Fruit fly (Drosophila melanogaster) whole organism, embryonic: ENCODE data around the gene Sirt4.

Source experiments
- Abd-B ChIP-seq: fragments of 200-800 bp; sonication (Bioruptor generic); optimal IDR thresholded peaks from 2 replicates; lab custom pipeline; 2018; ENCODE audit warnings: missing biosample characterization, mild to moderate bottlenecking, missing genetic modification characterization, moderate library complexity
- CG12071 ChIP-seq: fragments of 200-800 bp; sonication (Bioruptor generic); optimal IDR thresholded peaks from 3 replicates; lab custom pipeline; 2018; ENCODE audit warnings: missing biosample characterization, mild to moderate bottlenecking, missing genetic modification characterization
- CG12236 ChIP-seq: fragments of 200-800 bp; sonication (Bioruptor generic); optimal IDR thresholded peaks from 2 replicates; lab custom pipeline; 2016; ENCODE audit warnings: missing biosample characterization, missing genetic modification characterization
- CG15073 ChIP-seq: fragments of 200-800 bp; sonication (Bioruptor generic); optimal IDR thresholded peaks from 2 replicates; lab custom pipeline; 2016; ENCODE audit warnings: missing biosample characterization, missing genetic modification characterization
- CG15514 ChIP-seq: fragments of 200-800 bp; sonication (Bioruptor generic); optimal IDR thresholded peaks from 3 replicates; lab custom pipeline; 2017; ENCODE audit warnings: missing biosample characterization, missing genetic modification characterization, mild to moderate bottlenecking, moderate library complexity, missing genetic modification reagents
- CG17361 ChIP-seq: fragments of 200-800 bp; sonication (Bioruptor generic); IDR thresholded peaks from 3 replicates; pipeline ENCODE4 v1.3.6; 2022; ENCODE audit warnings: missing biosample characterization, missing genetic modification characterization
- CG18599 ChIP-seq: fragments of 200-800 bp; sonication (Bioruptor generic); optimal IDR thresholded peaks from 3 replicates; lab custom pipeline; 2017; ENCODE audit warnings: missing biosample characterization, missing genetic modification characterization, mild to moderate bottlenecking, moderate library complexity, missing genetic modification reagents
- CG18764 ChIP-seq: fragments of 200-800 bp; sonication (Bioruptor generic); optimal IDR thresholded peaks from 3 replicates; lab custom pipeline; 2016; ENCODE audit warnings: missing biosample characterization, missing genetic modification characterization
- CG30403 ChIP-seq: fragments of 200-800 bp; sonication (Bioruptor generic); optimal IDR thresholded peaks from 3 replicates; lab custom pipeline; 2016; ENCODE audit warnings: missing biosample characterization, missing genetic modification characterization
- CG3065 ChIP-seq: fragments of 200-800 bp; sonication (Bioruptor generic); optimal IDR thresholded peaks from 2 replicates; lab custom pipeline; 2016; ENCODE audit warnings: missing biosample characterization, missing genetic modification characterization
- CG31224 ChIP-seq: fragments of 200-800 bp; sonication (Bioruptor generic); IDR thresholded peaks from 2 replicates; pipeline ENCODE4 v1.3.6; 2022; ENCODE audit warnings: missing biosample characterization, missing genetic modification characterization
- CG32772 ChIP-seq: fragments of 200-800 bp; sonication (Bioruptor generic); IDR thresholded peaks from 2 replicates; pipeline ENCODE4 v1.3.6; 2022; ENCODE audit warnings: missing biosample characterization, missing genetic modification characterization
- CG33213 ChIP-seq: fragments of 200-800 bp; sonication (Bioruptor generic); optimal IDR thresholded peaks from 3 replicates; lab custom pipeline; 2016; ENCODE audit warnings: missing biosample characterization, missing genetic modification characterization
- CG3995 ChIP-seq: fragments of 200-800 bp; sonication (Bioruptor generic); optimal IDR thresholded peaks from 3 replicates; lab custom pipeline; 2016; ENCODE audit warnings: missing biosample characterization, missing genetic modification characterization
- CG43689 ChIP-seq: fragments of 200-800 bp; sonication (Bioruptor generic); IDR thresholded peaks from 2 replicates; pipeline ENCODE4 v1.3.6; 2022; ENCODE audit warnings: missing biosample characterization, missing genetic modification characterization
- CG7372 ChIP-seq: fragments of 200-800 bp; sonication (Bioruptor generic); IDR thresholded peaks from 2 replicates; pipeline ENCODE4 v1.3.6; 2022; ENCODE audit warnings: missing biosample characterization, missing genetic modification characterization
- CG8290 ChIP-seq, 3 experiments: fragments of 200-800 bp; sonication (Bioruptor generic); optimal IDR thresholded peaks; 2 replicates each; lab custom pipeline; 2016 to 2019; ENCODE audit warnings: missing biosample characterization in 3 of 3, missing genetic modification characterization in 3 of 3, mild to moderate bottlenecking in 2 of 3, moderate library complexity in 1 of 3
- CG8478 ChIP-seq: fragments of >200 bp; optimal IDR thresholded peaks from 2 replicates; lab custom pipeline; 2018
- CG9932 ChIP-seq: fragments of 200-800 bp; sonication (Bioruptor generic); IDR thresholded peaks from 2 replicates; pipeline ENCODE4 v1.3.6; 2022; ENCODE audit warnings: missing biosample characterization, missing genetic modification characterization
- Dbx ChIP-seq: fragments of 200-800 bp; sonication (Bioruptor generic); IDR thresholded peaks from 3 replicates; pipeline ENCODE4 v1.3.6; 2022; ENCODE audit warnings: missing biosample characterization, missing genetic modification characterization
- ERR ChIP-seq: fragments of 200-800 bp; sonication (Bioruptor generic); optimal IDR thresholded peaks from 2 replicates; lab custom pipeline; 2016; ENCODE audit warnings: missing biosample characterization, missing genetic modification characterization
- Elba2 ChIP-seq: fragments of 200-800 bp; sonication (Bioruptor generic); optimal IDR thresholded peaks from 3 replicates; lab custom pipeline; 2016; ENCODE audit warnings: missing biosample characterization, missing genetic modification characterization
- Fer3 ChIP-seq: fragments of 200-800 bp; sonication (Bioruptor generic); optimal IDR thresholded peaks from 2 replicates; lab custom pipeline; 2018; ENCODE audit warnings: missing biosample characterization, mild to moderate bottlenecking, missing genetic modification characterization, moderate library complexity
- Gug ChIP-seq: fragments of 200-800 bp; sonication (Bioruptor generic); IDR thresholded peaks from 4 replicates; pipeline ENCODE4 v1.3.6; 2022; ENCODE audit warnings: missing biosample characterization, missing genetic modification characterization
- HLH3B ChIP-seq: fragments of 200-800 bp; sonication (Bioruptor generic); IDR thresholded peaks from 2 replicates; pipeline ENCODE4 v1.3.6; 2022; ENCODE audit warnings: missing biosample characterization, missing genetic modification characterization
- HLH4C ChIP-seq: fragments of 200-800 bp; sonication (Bioruptor generic); IDR thresholded peaks from 3 replicates; pipeline ENCODE4 v1.3.6; 2022; ENCODE audit warnings: missing biosample characterization, missing genetic modification characterization; ENCODE audit not compliant: partially characterized antibody
- Jarid2 ChIP-seq: fragments of 200-800 bp; sonication (Bioruptor generic); optimal IDR thresholded peaks from 3 replicates; lab custom pipeline; 2017; ENCODE audit warnings: mild to moderate bottlenecking, missing biosample characterization, missing genetic modification reagents, missing genetic modification characterization
- MESR4 ChIP-seq: fragments of 200-800 bp; sonication (Bioruptor generic); optimal IDR thresholded peaks from 2 replicates; lab custom pipeline; 2018; ENCODE audit warnings: missing biosample characterization, mild to moderate bottlenecking, missing genetic modification characterization, moderate library complexity
- Meics ChIP-seq: fragments of 200-800 bp; sonication (Bioruptor generic); optimal IDR thresholded peaks from 2 replicates; lab custom pipeline; 2017; ENCODE audit warnings: missing biosample characterization, mild to moderate bottlenecking, missing genetic modification characterization
- Scr ChIP-seq: fragments of 200-800 bp; sonication (Bioruptor generic); IDR thresholded peaks from 2 replicates; pipeline ENCODE4 v1.3.6; 2022; ENCODE audit warnings: missing biosample characterization, missing genetic modification characterization; ENCODE audit not compliant: partially characterized antibody
- Sox102F ChIP-seq: fragments of 200-800 bp; sonication (Bioruptor generic); optimal IDR thresholded peaks from 2 replicates; lab custom pipeline; 2018; ENCODE audit warnings: missing biosample characterization, mild to moderate bottlenecking, missing genetic modification characterization, moderate library complexity
- Spps ChIP-seq: fragments of 200-800 bp; sonication (Bioruptor generic); optimal IDR thresholded peaks from 2 replicates; lab custom pipeline; 2018; ENCODE audit warnings: missing biosample characterization, mild to moderate bottlenecking, missing genetic modification characterization
- Xrp1 ChIP-seq: fragments of 200-800 bp; sonication (Bioruptor generic); IDR thresholded peaks from 2 replicates; pipeline ENCODE4 v1.3.6; 2022; ENCODE audit warnings: missing biosample characterization, missing genetic modification characterization
- ac ChIP-seq: fragments of 200-800 bp; sonication (Bioruptor generic); optimal IDR thresholded peaks from 3 replicates; lab custom pipeline; 2017; ENCODE audit warnings: missing biosample characterization, mild to moderate bottlenecking, missing genetic modification characterization
- aop ChIP-seq: fragments of 200-800 bp; sonication (Bioruptor generic); IDR thresholded peaks from 2 replicates; pipeline ENCODE4 v1.3.6; 2022; ENCODE audit warnings: missing biosample characterization, missing genetic modification characterization
- bab2 ChIP-seq: fragments of 200-800 bp; sonication (Bioruptor generic); optimal IDR thresholded peaks from 2 replicates; lab custom pipeline; 2016; ENCODE audit warnings: missing biosample characterization, missing genetic modification characterization
- bigmax ChIP-seq: fragments of 200-800 bp; sonication (Bioruptor generic); optimal IDR thresholded peaks from 2 replicates; lab custom pipeline; 2018; ENCODE audit warnings: missing biosample characterization, mild to moderate bottlenecking, missing genetic modification characterization
- btn ChIP-seq: fragments of 200-800 bp; sonication (Bioruptor generic); optimal IDR thresholded peaks from 2 replicates; lab custom pipeline; 2016; ENCODE audit warnings: missing biosample characterization, missing genetic modification characterization
- cas ChIP-seq: fragments of 200-800 bp; sonication (Bioruptor generic); IDR thresholded peaks from 2 replicates; pipeline ENCODE4 v1.3.6; 2022; ENCODE audit warnings: missing biosample characterization, missing genetic modification characterization
- ci ChIP-seq: fragments of 200-800 bp; sonication (Bioruptor generic); IDR thresholded peaks from 3 replicates; pipeline ENCODE4 v1.3.6; 2022; ENCODE audit warnings: missing biosample characterization, missing genetic modification characterization
- crol ChIP-seq: fragments of 200-800 bp; sonication (Bioruptor generic); IDR thresholded peaks from 2 replicates; pipeline ENCODE4 v1.3.6; 2022; ENCODE audit warnings: missing biosample characterization, missing genetic modification characterization
- dimm ChIP-seq: fragments of 200-800 bp; sonication (Bioruptor generic); IDR thresholded peaks from 2 replicates; pipeline ENCODE4 v1.3.6; 2022; ENCODE audit warnings: missing biosample characterization, missing genetic modification characterization
- gem ChIP-seq: fragments of 200-800 bp; sonication (Bioruptor generic); optimal IDR thresholded peaks from 2 replicates; lab custom pipeline; 2019; ENCODE audit warnings: missing biosample characterization, mild to moderate bottlenecking, missing genetic modification characterization, moderate library complexity
- gt ChIP-seq: fragments of 200-800 bp; sonication (Bioruptor generic); IDR thresholded peaks from 2 replicates; pipeline ENCODE4 v1.3.6; 2022; ENCODE audit warnings: missing biosample characterization, missing genetic modification characterization
- klu ChIP-seq: fragments of 200-800 bp; sonication (Bioruptor generic); IDR thresholded peaks from 2 replicates; pipeline ENCODE4 v1.3.6; 2022; ENCODE audit warnings: missing biosample characterization, missing genetic modification characterization
- lola ChIP-seq, 3 experiments: fragments of >200 bp in 2 of 3; fragments of 200-800 bp in 1 of 3; sonication (Bioruptor generic) in 1 of 3; optimal IDR thresholded peaks; 2 replicates each; lab custom pipeline; 2017 to 2019; ENCODE audit warnings: missing biosample characterization in 3 of 3, missing genetic modification characterization in 3 of 3, mild to moderate bottlenecking in 1 of 3, moderate library complexity in 1 of 3
- sisA ChIP-seq: fragments of 200-800 bp; sonication (Bioruptor generic); IDR thresholded peaks from 2 replicates; pipeline ENCODE4 v1.3.6; 2022; ENCODE audit warnings: missing biosample characterization, missing genetic modification characterization
- sr ChIP-seq: fragments of 200-800 bp; sonication (Bioruptor generic); IDR thresholded peaks from 3 replicates; pipeline ENCODE4 v1.3.6; 2022; ENCODE audit warnings: missing biosample characterization, missing genetic modification characterization
- ssp ChIP-seq: fragments of 200-800 bp; sonication (Bioruptor generic); IDR thresholded peaks from 2 replicates; pipeline ENCODE4 v1.3.6; 2022; ENCODE audit warnings: missing biosample characterization, missing genetic modification characterization
- zen2 ChIP-seq: fragments of 200-800 bp; sonication (Bioruptor generic); IDR thresholded peaks from 3 replicates; pipeline ENCODE4 v1.3.6; 2022; ENCODE audit warnings: missing biosample characterization, missing genetic modification characterization; ENCODE audit not compliant: partially characterized antibody
- zf30C ChIP-seq: fragments of 200-800 bp; sonication (Bioruptor generic); optimal IDR thresholded peaks from 3 replicates; lab custom pipeline; 2018; ENCODE audit warnings: missing biosample characterization, mild to moderate bottlenecking, missing genetic modification characterization

Gene Sirt4

dm6 chrX:5699824-5700498 lies 34.2 kb upstream of the Sirt4 start (continued):
- peak; percentile 21 for TF ChIP-seq CG15514 (GFP tag; lab: Kevin White, UChicago)
- peak; percentile 82 for TF ChIP-seq CG17361 (GFP tag; lab: Robert Waterston, UW)
- 0 out of 2 replicates have a peak, but pooled peaks have one; percentile 33 for TF ChIP-seq ssp (GFP tag; lab: Robert Waterston, UW)
- TF ChIP-seq Spps (tag; lab: Kevin White, UChicago) = peak; percentile 15
- peak; percentile 70; the same call in 2 of the 3 replicates for TF ChIP-seq ci (GFP tag; lab: Robert Waterston, UW)
- no peak for TF ChIP-seq CG15073 (GFP tag; lab: Kevin White, UChicago)
- TF ChIP-seq Gug (GFP tag; lab: Robert Waterston, UW) = peak; percentile 43; the same call in 3 of the 4 replicates
- peak; percentile 7 for TF ChIP-seq bab2
- no peak for TF ChIP-seq MESR4 (GFP tag; lab: Kevin White, UChicago)
- peak; percentile 27 for TF ChIP-seq CG18764 (GFP tag; lab: Kevin White, UChicago)
- peak; percentile 62 for TF ChIP-seq Abd-B (GFP tag; lab: Kevin White, UChicago)
- no peak for TF ChIP-seq CG43689 (GFP tag; lab: Robert Waterston, UW)
- no peak for TF ChIP-seq cas
- TF ChIP-seq CG18599 = peak; percentile 54
- TF ChIP-seq gt (GFP tag; lab: Robert Waterston, UW) = no peak
- peak; percentile 60 for TF ChIP-seq sisA (GFP tag; lab: Robert Waterston, UW)
- TF ChIP-seq CG12236 (GFP tag; lab: Kevin White, UChicago) = no peak
- no peak for TF ChIP-seq Scr
- no peak for TF ChIP-seq bigmax
- TF ChIP-seq HLH4C = 0 out of 3 replicates have a peak, but pooled peaks have one; percentile 12
- no peak for TF ChIP-seq Jarid2 (GFP tag; lab: Kevin White, UChicago)
- peak; percentile 73 for TF ChIP-seq CG30403 (GFP tag; lab: Kevin White, UChicago)
- TF ChIP-seq Dbx = 0 out of 3 replicates have a peak, but pooled peaks have one; percentile 36
- TF ChIP-seq CG7372 (GFP tag; lab: Robert Waterston, UW) = no peak
- no peak for TF ChIP-seq Elba2 (GFP tag; lab: Kevin White, UChicago)
- peak; percentile 43 for TF ChIP-seq Fer3 (tag; lab: Kevin White, UChicago)
- TF ChIP-seq CG31224 (GFP tag; lab: Robert Waterston, UW) = no peak
- TF ChIP-seq CG3065 (GFP tag; lab: Kevin White, UChicago) = no peak
- peak; percentile 83 for TF ChIP-seq Sox102F (GFP tag; lab: Kevin White, UChicago)
- no peak for TF ChIP-seq ERR (GFP tag; lab: Kevin White, UChicago)
- no peak for TF ChIP-seq CG8290 (GFP tag; optimal IDR thresholded peaks at IDR 0.05; lab: Kevin White, UChicago)
- peak in 1 of 2 experiments; percentile 31 for TF ChIP-seq CG8290 (tag; optimal IDR thresholded peaks at IDR 0.05; lab: Kevin White, UChicago)
- peak; percentile 65 for TF ChIP-seq CG32772 (GFP tag; lab: Robert Waterston, UW)
- no peak for TF ChIP-seq CG8478
- no peak for TF ChIP-seq klu (GFP tag; lab: Robert Waterston, UW)
- peak; percentile 74 for TF ChIP-seq Xrp1
- TF ChIP-seq sr = peak; percentile 49
- TF ChIP-seq CG9932 (GFP tag; lab: Robert Waterston, UW) = no peak
- no peak for TF ChIP-seq CG3995 (GFP tag; lab: Kevin White, UChicago)
- TF ChIP-seq ac = no peak

dm6 chrX:5698087-5698727 lies 32.5 kb upstream of the Sirt4 start, which contains the start of gene AdamTS-B:
Gene AdamTS-B (plus strand): TSS chrX:5698557.
- TF ChIP-seq HLH3B (GFP tag; lab: Robert Waterston, UW) (no peak), btn (GFP tag; lab: Kevin White, UChicago) (no peak), aop (GFP tag; lab: Robert Waterston, UW) (no peak), CG33213 (GFP tag; lab: Kevin White, UChicago) (no peak), dimm (no peak), lola (GFP tag; optimal IDR thresholded peaks at IDR 0.05; lab: Kevin White, UChicago) (peak in 1 of 3 experiments; percentile 62), crol (GFP tag; lab: Robert Waterston, UW) (no peak), ssp (GFP tag; lab: Robert Waterston, UW) (peak; percentile 23; the same call in 1 of the 2 replicates), Meics (peak; percentile 62), CG12071 (GFP tag; lab: Kevin White, UChicago) (no peak), zf30C (GFP tag; lab: Kevin White, UChicago) (no peak), gem (tag; lab: Kevin White, UChicago) (peak; percentile 69), zen2 (GFP tag; lab: Robert Waterston, UW) (no peak)
